Worm (Caenorhabditis elegans): ENCODE measurements around the gene C17H12.10.

DNA sequence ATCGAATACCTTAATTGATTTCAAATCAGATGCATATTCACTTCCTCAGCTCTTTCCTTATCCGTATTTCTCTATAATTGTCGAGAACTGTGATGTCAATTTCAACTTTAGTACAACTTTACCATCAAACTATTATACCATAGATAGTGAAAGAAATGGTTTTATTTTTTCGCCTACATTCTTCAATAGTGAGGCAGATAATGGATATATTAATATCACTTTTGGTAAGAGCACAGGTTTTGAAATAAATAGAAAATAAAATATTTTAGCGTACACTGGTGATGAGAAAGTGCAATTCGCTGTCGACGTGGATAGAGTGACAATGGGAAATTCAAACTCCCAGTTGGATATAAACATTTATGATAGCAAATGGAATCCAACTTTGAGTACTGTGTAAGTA is 25.6 kb downstream of the C17H12.10 start:
- TF ChIP-seq pha-4 (tag; optimal IDR thresholded peaks at IDR 0.05) (no peak), nhr-237 (tag; optimal IDR thresholded peaks at IDR 0.05) (no peak), ces-1 (GFP tag; optimal IDR thresholded peaks at IDR 0.05) (no peak)

Measured in whole organism, mixed stage, embryonic.